Fruit fly (Drosophila melanogaster) Kc167 (cell line): ENCODE data around the gene sowah.

ENCODE experiments used
- Sin3A ChIP-seq: fragments of >200 bp; optimal IDR thresholded peaks from 2 replicates; lab custom pipeline; 2018; ENCODE audit warnings: missing external identifiers
- h ChIP-seq: fragments of >200 bp; optimal IDR thresholded peaks from 3 replicates; lab custom pipeline; 2018; ENCODE audit warnings: missing external identifiers
- insv ChIP-seq: fragments of >200 bp; optimal IDR thresholded peaks from 3 replicates; lab custom pipeline; 2018; ENCODE audit warnings: missing external identifiers
- psq ChIP-seq: fragments of >200 bp; optimal IDR thresholded peaks from 2 replicates; lab custom pipeline; 2017; ENCODE audit warnings: missing external identifiers

dm6 chr3L:12533392-12534070 lies 38.8 kb downstream of the sowah start, which contains the start of the genes Tsf2 and CG34242:
- TF ChIP-seq psq (no peak), h (lab: Kevin White, UChicago) (no peak), insv (no peak), Sin3A (lab: Kevin White, UChicago) (no peak)
